Worm (Caenorhabditis elegans) whole organism, mixed stage, embryonic: Measurements from ENCODE around the gene F36D4.5.

Source experiments
- bed-3 ChIP-seq: fragments of 200-800 bp; sonication (Bioruptor generic); optimal IDR thresholded peaks from 3 replicates; lab custom pipeline; 2018; ENCODE audit warnings: mild to moderate bottlenecking, missing genetic modification characterization, moderate library complexity, missing compliant biosample characterization
- blmp-1 ChIP-seq: fragments of 150-350 bp; optimal IDR thresholded peaks from 2 replicates; lab custom pipeline; 2014; ENCODE audit warnings: missing biosample characterization, missing genetic modification characterization
- nhr-12 ChIP-seq: fragments of 150-350 bp; optimal IDR thresholded peaks from 2 replicates; lab custom pipeline; 2014; ENCODE audit warnings: missing biosample characterization, missing genetic modification characterization
- nhr-76 ChIP-seq: sonication (generic microtip); optimal IDR thresholded peaks from 2 replicates; lab custom pipeline; 2017; ENCODE audit warnings: missing biosample characterization, missing genetic modification characterization

DNA sequence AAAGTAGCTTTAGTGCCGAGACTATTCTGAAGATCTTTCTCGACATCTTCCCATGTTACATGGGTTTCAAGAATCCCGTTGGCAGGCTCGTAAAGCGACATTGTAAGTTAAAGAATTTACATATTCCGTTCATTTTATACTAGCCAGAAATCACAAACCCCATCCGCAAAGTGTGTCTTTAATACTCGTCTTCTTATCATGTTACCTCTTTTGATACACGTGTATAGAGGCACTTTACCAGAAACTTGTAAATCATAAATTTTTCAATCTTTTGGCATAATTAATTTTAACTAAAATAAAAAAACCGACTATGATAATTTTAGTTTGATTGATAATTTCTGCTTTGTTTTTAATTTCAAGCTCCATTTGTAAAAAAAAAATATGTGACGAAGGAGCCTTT, 54.6 kb downstream of the F36D4.5 start, which contains the start of gene E02C12.6:
- TF ChIP-seq nhr-12 (no peak), nhr-76 (tag; lab: Kevin White, UChicago) (no peak), bed-3 (GFP tag; lab: Kevin White, UChicago) (no peak), blmp-1 (tag; lab: Kevin White, UChicago) (no peak)
